Worm (Caenorhabditis elegans): ENCODE data around the gene F59C12.4.

DNA sequence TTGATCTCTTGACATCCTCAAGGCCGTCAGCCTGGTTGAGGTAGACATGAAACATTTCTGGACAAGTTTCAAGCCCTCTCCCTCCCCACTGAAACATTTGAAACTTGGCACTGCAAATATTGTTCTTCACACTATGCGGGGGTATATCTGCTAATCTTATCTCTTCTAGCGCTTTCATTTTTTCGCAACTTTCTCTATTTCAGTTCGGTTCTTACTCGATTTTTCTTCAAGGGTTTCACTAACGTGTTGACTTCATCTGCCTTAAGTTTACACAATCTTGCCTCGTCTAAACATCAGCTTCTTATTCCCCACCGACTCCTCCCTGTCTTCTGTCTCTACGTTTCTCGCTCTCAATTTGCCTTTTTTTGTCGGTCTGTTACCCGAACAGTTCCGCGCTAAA lies 27.4 kb upstream of the F59C12.4 start:
- no peak for TF ChIP-seq bed-2 (GFP tag; IDR thresholded peaks at IDR 0.05)
- no peak for TF ChIP-seq attf-5 (GFP tag; optimal IDR thresholded peaks at IDR 0.05)
- no peak for TF ChIP-seq dox-1 (GFP tag; IDR thresholded peaks at IDR 0.05)
- no peak for TF ChIP-seq unc-62 (GFP tag; optimal IDR thresholded peaks at IDR 0.05)
- TF ChIP-seq lin-40 (tag; optimal IDR thresholded peaks at IDR 0.05) = no peak
